Fruit fly (Drosophila melanogaster): ENCODE results near the gene CG14100.
A peak's percentile ranks its signal among the peaks of the same experiment; 100 is the strongest.

Gene CG14100

dm6 chr3L:19590422-19590821 is at the start of gene CG14100:
TSS of gene CG14100 (minus strand) at chr3L:19590524.
- peak; percentile 100 for TF ChIP-seq noc (tag; optimal IDR thresholded peaks at IDR 0.05)

dm6 chr3L:19636821-19637460 is 46.6 kb upstream of the CG14100 start:
- TF ChIP-seq noc (tag; optimal IDR thresholded peaks at IDR 0.05): no peak

dm6 chr3L:19635478-19635996 is 45.2 kb upstream of the CG14100 start, which contains the start of gene wnd:
TSS of gene wnd (minus strand) at chr3L:19635783.
- TF ChIP-seq noc (tag; optimal IDR thresholded peaks at IDR 0.05): no peak

- peak; percentile 78 for TF ChIP-seq noc (tag; optimal IDR thresholded peaks at IDR 0.05)
Observed at dm6 chr3L:19634788-19635448, 44.6 kb upstream of the CG14100 start.

- TF ChIP-seq noc (tag; optimal IDR thresholded peaks at IDR 0.05): peak; percentile 93
Observed at dm6 chr3L:19632766-19633632, 42.7 kb upstream of the CG14100 start.

dm6 chr3L:19631867-19632266 is 41.5 kb upstream of the CG14100 start:
- no peak for TF ChIP-seq noc (tag; optimal IDR thresholded peaks at IDR 0.05)

- TF ChIP-seq noc (tag; optimal IDR thresholded peaks at IDR 0.05): peak; percentile 81
Observed at dm6 chr3L:19630701-19631100, 40.4 kb upstream of the CG14100 start.

- TF ChIP-seq noc (tag; optimal IDR thresholded peaks at IDR 0.05): no peak
Observed at dm6 chr3L:19618072-19618958, 28.0 kb upstream of the CG14100 start, which contains the start of gene asf1. TSS of gene asf1 (plus strand) at chr3L:19618894.

- TF ChIP-seq noc (tag; optimal IDR thresholded peaks at IDR 0.05): peak; percentile 99
Observed at dm6 chr3L:19612172-19612571, 21.8 kb upstream of the CG14100 start, which contains the start of the genes Lon and PIG-F. TSS of gene Lon (minus strand) at chr3L:19612199. TSS of gene PIG-F (plus strand) at chr3L:19612455.

dm6 chr3L:19605974-19606497 is 15.7 kb upstream of the CG14100 start, which contains the start of the genes lush and CG9372:
TSS of gene lush (minus strand) at chr3L:19606090.
TSS of gene CG9372 (plus strand) at chr3L:19606208.
- no peak for TF ChIP-seq noc (tag; optimal IDR thresholded peaks at IDR 0.05)

- TF ChIP-seq noc (tag; optimal IDR thresholded peaks at IDR 0.05): no peak
Observed at dm6 chr3L:19601413-19601812, 11.1 kb upstream of the CG14100 start, which contains the start of gene CG9368. TSS of gene CG9368 (plus strand) at chr3L:19601633.

dm6 chr3L:19598369-19599148 is 8.2 kb upstream of the CG14100 start, which contains the start of the genes ash1 and Taf6:
TSS of gene ash1 (minus strand) at chr3L:19598755.
TSS of gene Taf6 (plus strand) at chr3L:19599088.
- no peak for TF ChIP-seq noc (tag; optimal IDR thresholded peaks at IDR 0.05)

dm6 chr3L:19585979-19586378 is 4.3 kb downstream of the CG14100 start, which contains the start of the genes CG9231 and CG9330:
TSS of gene CG9231 (minus strand) at chr3L:19586003.
TSS of gene CG9330 (plus strand) at chr3L:19586253.
- TF ChIP-seq noc (tag; optimal IDR thresholded peaks at IDR 0.05): no peak

All from whole organism, larva.